Worm (Caenorhabditis elegans) whole organism, mixed stage, embryonic: ENCODE results near the gene K08D8.3.

Source experiments
- M03D4.4 ChIP-seq: sonication (generic microtip); optimal IDR thresholded peaks from 2 replicates; lab custom pipeline; 2017; ENCODE audit warnings: mild to moderate bottlenecking, missing genetic modification characterization, missing compliant biosample characterization
- bed-3 ChIP-seq: fragments of 200-800 bp; sonication (Bioruptor generic); optimal IDR thresholded peaks from 3 replicates; lab custom pipeline; 2018; ENCODE audit warnings: mild to moderate bottlenecking, missing genetic modification characterization, moderate library complexity, missing compliant biosample characterization
- blmp-1 ChIP-seq: fragments of 150-350 bp; optimal IDR thresholded peaks from 2 replicates; lab custom pipeline; 2014; ENCODE audit warnings: missing biosample characterization, missing genetic modification characterization
- ceh-39 ChIP-seq: fragments of 150-350 bp; optimal IDR thresholded peaks from 2 replicates; lab custom pipeline; 2014; ENCODE audit warnings: missing biosample characterization, missing genetic modification characterization
- ceh-43 ChIP-seq: fragments of 200-800 bp; sonication (Bioruptor generic); optimal IDR thresholded peaks from 2 replicates; lab custom pipeline; 2018; ENCODE audit warnings: mild to moderate bottlenecking, missing genetic modification characterization, moderate library complexity, missing compliant biosample characterization
- ceh-83 ChIP-seq: fragments of 200-800 bp; sonication (Bioruptor generic); optimal IDR thresholded peaks from 2 replicates; lab custom pipeline; 2018; ENCODE audit warnings: mild to moderate bottlenecking, missing genetic modification characterization, missing compliant biosample characterization
- ces-1 ChIP-seq: fragments of 150-350 bp; optimal IDR thresholded peaks from 2 replicates; lab custom pipeline; 2014; ENCODE audit warnings: missing biosample characterization, missing genetic modification reagents, missing genetic modification characterization
- cnd-1 ChIP-seq: fragments of 200-800 bp; sonication (Bioruptor generic); optimal IDR thresholded peaks from 2 replicates; lab custom pipeline; 2018; ENCODE audit warnings: mild to moderate bottlenecking, missing genetic modification characterization, missing compliant biosample characterization
- elt-3 ChIP-seq: fragments of 150-350 bp; optimal IDR thresholded peaks from 2 replicates; lab custom pipeline; 2014; ENCODE audit warnings: missing biosample characterization, missing genetic modification characterization
- flh-1 ChIP-seq: fragments of 200-800 bp; sonication (Bioruptor generic); optimal IDR thresholded peaks from 2 replicates; lab custom pipeline; 2018; ENCODE audit warnings: mild to moderate bottlenecking, missing genetic modification characterization, moderate library complexity, missing compliant biosample characterization
- ham-2 ChIP-seq: fragments of 200-800 bp; sonication (Bioruptor generic); optimal IDR thresholded peaks from 2 replicates; lab custom pipeline; 2018; ENCODE audit warnings: mild to moderate bottlenecking, missing genetic modification characterization, missing compliant biosample characterization
- hlh-1 ChIP-seq: fragments of 150-350 bp; optimal IDR thresholded peaks from 2 replicates; lab custom pipeline; 2014; ENCODE audit warnings: missing biosample characterization, missing genetic modification reagents, missing genetic modification characterization
- lin-32 ChIP-seq: fragments of 200-800 bp; sonication (Bioruptor generic); optimal IDR thresholded peaks from 2 replicates; lab custom pipeline; 2018; ENCODE audit warnings: mild to moderate bottlenecking, missing genetic modification characterization, missing compliant biosample characterization
- lsy-2 ChIP-seq: fragments of 150-350 bp; optimal IDR thresholded peaks from 2 replicates; lab custom pipeline; 2014; ENCODE audit warnings: missing biosample characterization, missing genetic modification characterization
- mab-5 ChIP-seq: fragments of 150-350 bp; optimal IDR thresholded peaks from 2 replicates; lab custom pipeline; 2014; ENCODE audit warnings: missing biosample characterization, missing genetic modification characterization
- mep-1 ChIP-seq: fragments of 150-350 bp; optimal IDR thresholded peaks from 2 replicates; lab custom pipeline; 2017; ENCODE audit warnings: missing biosample characterization, missing genetic modification reagents, missing genetic modification characterization, inconsistent platforms
- mls-2 ChIP-seq: sonication (generic microtip); optimal IDR thresholded peaks from 2 replicates; lab custom pipeline; 2016; ENCODE audit warnings: mild to moderate bottlenecking, missing genetic modification characterization, moderate library complexity, missing compliant biosample characterization
- nhr-12 ChIP-seq: fragments of 150-350 bp; optimal IDR thresholded peaks from 2 replicates; lab custom pipeline; 2014; ENCODE audit warnings: missing biosample characterization, missing genetic modification characterization
- nhr-2 ChIP-seq: fragments of 150-350 bp; optimal IDR thresholded peaks from 2 replicates; lab custom pipeline; 2014; ENCODE audit warnings: missing biosample characterization, missing genetic modification characterization
- nhr-237 ChIP-seq: fragments of 150-350 bp; optimal IDR thresholded peaks from 2 replicates; lab custom pipeline; 2014; ENCODE audit warnings: missing biosample characterization, missing genetic modification characterization
- pha-4 ChIP-seq: fragments of 150-350 bp; optimal IDR thresholded peaks from 2 replicates; lab custom pipeline; 2018; ENCODE audit warnings: missing biosample characterization, missing genetic modification reagents, missing genetic modification characterization
- snpc-4 ChIP-seq: fragments of 150-350 bp; optimal IDR thresholded peaks from 2 replicates; lab custom pipeline; 2014; ENCODE audit warnings: missing biosample characterization, missing genetic modification characterization
- sptf-1 ChIP-seq: sonication (generic microtip); optimal IDR thresholded peaks from 2 replicates; lab custom pipeline; 2017; ENCODE audit warnings: mild to moderate bottlenecking, missing genetic modification characterization, moderate library complexity, missing compliant biosample characterization
- tbx-8 ChIP-seq: fragments of 200-800 bp; sonication (Bioruptor generic); optimal IDR thresholded peaks from 2 replicates; lab custom pipeline; 2018; ENCODE audit warnings: mild to moderate bottlenecking, missing genetic modification characterization, moderate library complexity, missing compliant biosample characterization
- unc-120 ChIP-seq: sonication (generic microtip); optimal IDR thresholded peaks from 2 replicates; lab custom pipeline; 2017; ENCODE audit warnings: missing genetic modification characterization, missing compliant biosample characterization; ENCODE audit not compliant: poor library complexity, severe bottlenecking
- unc-39 ChIP-seq: fragments of 150-350 bp; optimal IDR thresholded peaks from 2 replicates; lab custom pipeline; 2014; ENCODE audit warnings: missing biosample characterization, missing genetic modification characterization
- unc-62 ChIP-seq: fragments of 150-350 bp; optimal IDR thresholded peaks from 2 replicates; lab custom pipeline; 2014; ENCODE audit warnings: missing biosample characterization, missing genetic modification reagents, missing genetic modification characterization
- zip-8 ChIP-seq: fragments of 150-350 bp; optimal IDR thresholded peaks from 2 replicates; lab custom pipeline; 2014; ENCODE audit warnings: missing biosample characterization, missing genetic modification characterization
- ztf-11 ChIP-seq: fragments of 150-350 bp; optimal IDR thresholded peaks from 2 replicates; lab custom pipeline; 2014; ENCODE audit warnings: missing biosample characterization, missing genetic modification characterization

The K08D8.3 gene

DNA sequence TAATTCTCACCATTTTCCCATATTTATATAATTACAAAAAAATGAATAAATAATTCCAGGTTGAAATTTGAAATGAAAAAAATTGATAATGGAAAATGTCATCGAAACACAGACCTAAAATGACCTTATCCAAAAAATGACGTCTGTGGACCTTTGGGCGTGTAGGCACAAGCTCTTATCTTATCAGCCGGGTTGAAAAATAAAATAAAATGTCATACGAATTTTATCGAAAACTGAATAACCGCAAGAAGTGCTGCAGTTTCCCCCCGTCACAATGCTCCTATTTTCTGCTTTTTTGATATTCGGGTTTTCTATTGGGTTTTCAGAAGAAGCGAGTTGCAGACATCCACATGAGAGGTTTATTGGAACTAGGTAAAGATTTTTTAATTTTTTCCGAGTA, 40.6 kb downstream of the K08D8.3 start, which contains the start of gene clec-186:
Gene clec-186, plus strand, starts transcription at position 226 of the 400 bp plus-strand sequence.
- TF ChIP-seq unc-39 (tag; lab: Kevin White, UChicago) (no peak), blmp-1 (no peak), nhr-12 (tag; lab: Kevin White, UChicago) (no peak), sptf-1 (tag; lab: Kevin White, UChicago) (no peak), lsy-2 (tag; lab: Kevin White, UChicago) (no peak), unc-120 (no peak), ceh-43 (GFP tag; lab: Kevin White, UChicago) (no peak), flh-1 (GFP tag; lab: Kevin White, UChicago) (no peak), nhr-2 (tag; lab: Kevin White, UChicago) (no peak), zip-8 (tag; lab: Kevin White, UChicago) (no peak), ztf-11 (tag; lab: Kevin White, UChicago) (no peak), ceh-39 (tag; lab: Kevin White, UChicago) (no peak), ces-1 (GFP tag; lab: Kevin White, UChicago) (no peak), cnd-1 (tag; lab: Kevin White, UChicago) (no peak), snpc-4 (no peak), ham-2 (GFP tag; lab: Kevin White, UChicago) (no peak), M03D4.4 (tag; lab: Kevin White, UChicago) (no peak), bed-3 (GFP tag; lab: Kevin White, UChicago) (no peak), pha-4 (tag; lab: Kevin White, UChicago) (no peak)

DNA sequence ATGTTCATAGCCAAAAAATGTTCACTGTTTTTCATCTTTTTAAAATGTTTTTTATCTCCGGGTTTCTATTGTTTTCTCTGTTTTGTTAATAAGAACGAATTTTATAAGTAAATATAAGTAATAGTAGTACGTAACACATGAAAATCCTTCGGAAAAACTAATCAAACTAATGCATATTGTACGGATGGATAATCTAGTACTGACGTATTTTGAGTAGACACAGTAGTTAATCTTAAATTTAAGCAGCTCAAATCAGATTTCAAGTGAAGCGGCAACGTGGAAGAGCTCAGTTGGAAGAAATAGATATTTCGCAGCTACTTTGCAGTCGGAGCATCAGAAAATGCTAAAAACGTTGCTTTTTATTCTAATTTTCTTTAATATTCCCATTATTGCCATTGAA, 46.7 kb downstream of the K08D8.3 start, which contains the start of gene gcy-18:
Gene gcy-18, plus strand, starts transcription at position 301 of the 400 bp plus-strand sequence.
- TF ChIP-seq elt-3: no peak
- TF ChIP-seq cnd-1 (tag; lab: Kevin White, UChicago): no peak
- no peak for TF ChIP-seq nhr-237 (tag; lab: Kevin White, UChicago)
- TF ChIP-seq ceh-83: no peak

DNA sequence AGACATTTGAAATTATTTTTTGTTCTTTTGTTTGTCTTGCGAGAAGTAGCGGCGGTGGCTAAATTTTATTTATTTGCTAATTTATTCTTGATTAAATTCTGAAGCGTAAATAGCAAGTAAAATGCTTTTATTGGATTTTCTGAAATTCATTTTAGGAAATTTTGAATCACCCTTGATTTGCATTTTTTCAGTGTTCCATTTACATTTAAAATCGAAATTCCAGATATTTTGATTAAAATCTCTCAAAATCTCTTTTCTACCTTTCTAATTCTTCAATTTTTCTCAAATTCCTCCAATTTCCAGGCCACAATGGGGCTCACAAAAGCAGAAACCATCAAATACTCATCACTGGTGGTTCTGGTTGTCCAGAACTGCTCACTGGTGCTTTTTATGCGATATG, 51.2 kb downstream of the K08D8.3 start, which contains the start of gene nstp-5:
Gene nstp-5, plus strand, starts transcription at position 301 of the 400 bp plus-strand sequence.
- TF ChIP-seq mab-5 (tag; lab: Kevin White, UChicago) (no peak), sptf-1 (tag; lab: Kevin White, UChicago) (no peak), nhr-12 (tag; lab: Kevin White, UChicago) (no peak)

DNA sequence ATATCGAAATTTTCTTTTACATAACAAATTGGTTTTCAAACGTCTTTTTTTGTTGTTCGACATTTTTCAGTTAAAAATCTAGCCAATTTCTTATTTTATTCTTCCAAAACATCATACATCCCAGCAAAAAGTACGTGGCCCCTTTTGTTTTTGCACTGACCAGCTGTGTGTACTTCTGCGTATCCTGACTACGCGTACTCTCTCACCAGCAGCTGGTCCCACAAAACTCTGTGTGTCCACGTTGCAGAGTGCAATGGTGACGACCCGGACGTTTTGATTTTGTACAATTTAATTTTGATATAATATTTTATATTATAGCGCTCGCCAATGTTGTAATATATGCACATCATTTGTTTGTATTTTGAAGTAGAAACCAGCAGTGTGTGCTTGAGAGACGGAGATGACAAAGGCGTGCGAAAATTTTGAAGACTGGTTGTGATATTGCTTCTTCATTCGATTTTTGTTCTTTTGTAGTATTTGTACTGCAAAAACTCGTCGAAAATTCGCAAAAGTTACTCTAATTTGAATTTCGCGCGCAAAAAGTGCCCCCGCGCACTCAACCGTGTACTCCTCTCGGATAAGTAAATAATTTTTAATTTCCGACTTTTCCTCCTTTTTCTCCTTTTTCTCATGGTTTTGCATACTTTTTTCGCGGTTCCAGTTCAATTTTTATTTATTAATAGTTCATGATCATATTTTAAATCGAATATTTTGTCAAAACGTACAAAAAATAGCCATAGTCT, 51.9 kb downstream of the K08D8.3 start:
- TF ChIP-seq pha-4 (tag; lab: Kevin White, UChicago): no peak
- TF ChIP-seq tbx-8: no peak
- TF ChIP-seq blmp-1: no peak
- TF ChIP-seq cnd-1 (tag; lab: Kevin White, UChicago): peak; percentile 74
- TF ChIP-seq mls-2 (tag; lab: Kevin White, UChicago): no peak
- no peak for TF ChIP-seq mep-1 (tag; lab: Kevin White, UChicago)
- TF ChIP-seq mab-5 (tag; lab: Kevin White, UChicago): no peak
- no peak for TF ChIP-seq unc-120
- TF ChIP-seq nhr-2 (tag; lab: Kevin White, UChicago): peak; percentile 54
- no peak for TF ChIP-seq unc-62 (GFP tag; lab: Kevin White, UChicago)
- no peak for TF ChIP-seq lsy-2 (tag; lab: Kevin White, UChicago)
- no peak for TF ChIP-seq lin-32
- no peak for TF ChIP-seq ztf-11 (tag; lab: Kevin White, UChicago)
- peak; percentile 89 for TF ChIP-seq hlh-1
- no peak for TF ChIP-seq nhr-237 (tag; lab: Kevin White, UChicago)
- no peak for TF ChIP-seq ceh-39 (tag; lab: Kevin White, UChicago)
- no peak for TF ChIP-seq M03D4.4 (tag; lab: Kevin White, UChicago)
- no peak for TF ChIP-seq elt-3
- TF ChIP-seq ham-2 (GFP tag; lab: Kevin White, UChicago): no peak
- no peak for TF ChIP-seq ceh-43 (GFP tag; lab: Kevin White, UChicago)
- TF ChIP-seq nhr-12 (tag; lab: Kevin White, UChicago): no peak
- TF ChIP-seq sptf-1 (tag; lab: Kevin White, UChicago): no peak
